Fruit fly (Drosophila melanogaster) whole organism, embryonic: ENCODE results near the gene pnt.
A peak's percentile ranks its signal among the peaks of the same experiment; 100 is the strongest.

Experiments
- CG10267 ChIP-seq: fragments of 200-800 bp; sonication (Bioruptor generic); optimal IDR thresholded peaks from 2 replicates; lab custom pipeline; 2018; ENCODE audit warnings: missing biosample characterization, mild to moderate bottlenecking, missing genetic modification characterization, moderate library complexity
- CG10979 ChIP-seq: fragments of 200-800 bp; sonication (Bioruptor generic); optimal IDR thresholded peaks from 2 replicates; lab custom pipeline; 2018; ENCODE audit warnings: missing biosample characterization, mild to moderate bottlenecking, missing genetic modification characterization, moderate library complexity
- CG11247 ChIP-seq: fragments of 200-800 bp; sonication (Bioruptor generic); IDR thresholded peaks from 2 replicates; pipeline ENCODE4 v1.3.6; 2022; ENCODE audit warnings: missing biosample characterization, missing genetic modification characterization
- CG12155 ChIP-seq: fragments of 200-800 bp; sonication (Bioruptor generic); optimal IDR thresholded peaks from 3 replicates; lab custom pipeline; 2016; ENCODE audit warnings: missing biosample characterization, missing genetic modification characterization
- CG14710 ChIP-seq: fragments of 200-800 bp; sonication (Bioruptor generic); optimal IDR thresholded peaks from 3 replicates; lab custom pipeline; 2019; ENCODE audit warnings: missing biosample characterization, mild to moderate bottlenecking, missing genetic modification characterization, moderate library complexity
- CG15073 ChIP-seq: fragments of 200-800 bp; sonication (Bioruptor generic); optimal IDR thresholded peaks from 2 replicates; lab custom pipeline; 2016; ENCODE audit warnings: missing biosample characterization, missing genetic modification characterization
- CG1529 ChIP-seq: fragments of 200-800 bp; sonication (Bioruptor generic); optimal IDR thresholded peaks from 3 replicates; lab custom pipeline; 2018; ENCODE audit warnings: missing biosample characterization, missing genetic modification characterization
- CG15479 ChIP-seq: fragments of 200-800 bp; sonication (Bioruptor generic); optimal IDR thresholded peaks from 3 replicates; lab custom pipeline; 2019; ENCODE audit warnings: missing biosample characterization, mild to moderate bottlenecking, missing genetic modification characterization, moderate library complexity
- CG1602 ChIP-seq: fragments of 200-800 bp; sonication (Bioruptor generic); optimal IDR thresholded peaks from 3 replicates; lab custom pipeline; 2016; ENCODE audit warnings: missing biosample characterization, missing genetic modification characterization
- CG17359 ChIP-seq: fragments of 200-800 bp; sonication (Bioruptor generic); optimal IDR thresholded peaks from 3 replicates; lab custom pipeline; 2018; ENCODE audit warnings: missing biosample characterization, mild to moderate bottlenecking, missing genetic modification characterization, moderate library complexity
- CG3065 ChIP-seq: fragments of 200-800 bp; sonication (Bioruptor generic); optimal IDR thresholded peaks from 2 replicates; lab custom pipeline; 2016; ENCODE audit warnings: missing biosample characterization, missing genetic modification characterization
- CG33213 ChIP-seq: fragments of 200-800 bp; sonication (Bioruptor generic); optimal IDR thresholded peaks from 3 replicates; lab custom pipeline; 2016; ENCODE audit warnings: missing biosample characterization, missing genetic modification characterization
- CG3407 ChIP-seq: fragments of 200-800 bp; sonication (Bioruptor generic); optimal IDR thresholded peaks from 2 replicates; lab custom pipeline; 2018; ENCODE audit warnings: missing biosample characterization, mild to moderate bottlenecking, missing genetic modification characterization
- CG3838 ChIP-seq: fragments of 200-800 bp; sonication (Bioruptor generic); optimal IDR thresholded peaks from 3 replicates; lab custom pipeline; 2016; ENCODE audit warnings: missing biosample characterization, missing genetic modification characterization
- CG3847 ChIP-seq: fragments of 200-800 bp; sonication (Bioruptor generic); IDR thresholded peaks from 2 replicates; pipeline ENCODE4 v1.3.6; 2022; ENCODE audit warnings: missing biosample characterization, missing genetic modification characterization
- CG43689 ChIP-seq: fragments of 200-800 bp; sonication (Bioruptor generic); IDR thresholded peaks from 2 replicates; pipeline ENCODE4 v1.3.6; 2022; ENCODE audit warnings: missing biosample characterization, missing genetic modification characterization
- CG5245 ChIP-seq: fragments of 200-800 bp; sonication (Bioruptor generic); optimal IDR thresholded peaks from 3 replicates; lab custom pipeline; 2016; ENCODE audit warnings: missing biosample characterization, missing genetic modification characterization
- CG6683 ChIP-seq: fragments of 200-800 bp; sonication (Bioruptor generic); optimal IDR thresholded peaks from 2 replicates; lab custom pipeline; 2017; ENCODE audit warnings: missing biosample characterization, mild to moderate bottlenecking, missing genetic modification characterization, missing genetic modification reagents
- CG6765 ChIP-seq: fragments of 200-800 bp; sonication (Bioruptor generic); optimal IDR thresholded peaks from 3 replicates; lab custom pipeline; 2017; ENCODE audit warnings: missing biosample characterization, mild to moderate bottlenecking, missing genetic modification characterization
- CG8089 ChIP-seq: fragments of 200-800 bp; sonication (Bioruptor generic); optimal IDR thresholded peaks from 3 replicates; lab custom pipeline; 2016; ENCODE audit warnings: missing biosample characterization, missing genetic modification characterization
- CHES-1-like ChIP-seq: fragments of 200-800 bp; sonication (Bioruptor generic); optimal IDR thresholded peaks from 2 replicates; lab custom pipeline; 2016; ENCODE audit warnings: missing biosample characterization, missing genetic modification characterization
- CTCF ChIP-seq: fragments of 200-800 bp; sonication (Bioruptor generic); optimal IDR thresholded peaks from 2 replicates; lab custom pipeline; 2017; ENCODE audit warnings: missing biosample characterization, mild to moderate bottlenecking, missing genetic modification characterization, moderate library complexity
- Dad ChIP-seq: fragments of 200-800 bp; sonication (Bioruptor generic); optimal IDR thresholded peaks from 3 replicates; lab custom pipeline; 2016; ENCODE audit warnings: missing biosample characterization, missing genetic modification characterization
- Dbx ChIP-seq: fragments of 200-800 bp; sonication (Bioruptor generic); IDR thresholded peaks from 3 replicates; pipeline ENCODE4 v1.3.6; 2022; ENCODE audit warnings: missing biosample characterization, missing genetic modification characterization
- Deaf1 ChIP-seq: fragments of 200-800 bp; optimal IDR thresholded peaks from 3 replicates; lab custom pipeline; 2019; ENCODE audit warnings: missing biosample characterization, mild to moderate bottlenecking, missing genetic modification characterization, moderate library complexity
- E2f2 ChIP-seq: fragments of 200-800 bp; sonication (Bioruptor generic); IDR thresholded peaks from 2 replicates; pipeline ENCODE4 v1.3.6; 2022; ENCODE audit warnings: missing biosample characterization, missing genetic modification characterization
- ERR ChIP-seq: fragments of 200-800 bp; sonication (Bioruptor generic); optimal IDR thresholded peaks from 2 replicates; lab custom pipeline; 2016; ENCODE audit warnings: missing biosample characterization, missing genetic modification characterization
- Elba2 ChIP-seq: fragments of 200-800 bp; sonication (Bioruptor generic); optimal IDR thresholded peaks from 3 replicates; lab custom pipeline; 2016; ENCODE audit warnings: missing biosample characterization, missing genetic modification characterization
- Ets97D ChIP-seq: fragments of 200-800 bp; sonication (Bioruptor generic); optimal IDR thresholded peaks from 3 replicates; lab custom pipeline; 2016; ENCODE audit warnings: missing biosample characterization, missing genetic modification characterization
- Hand ChIP-seq: fragments of 200-800 bp; sonication (Bioruptor generic); optimal IDR thresholded peaks from 2 replicates; lab custom pipeline; 2017; ENCODE audit warnings: mild to moderate bottlenecking, missing biosample characterization, missing genetic modification reagents, missing genetic modification characterization
- Med ChIP-seq: fragments of 200-800 bp; sonication (Bioruptor generic); peaks from one replicate; lab custom pipeline; 2016; ENCODE audit warnings: missing biosample characterization, missing genetic modification characterization, mild to moderate bottlenecking, inconsistent platforms, moderate library complexity
- Meics ChIP-seq: fragments of 200-800 bp; sonication (Bioruptor generic); optimal IDR thresholded peaks from 2 replicates; lab custom pipeline; 2017; ENCODE audit warnings: missing biosample characterization, mild to moderate bottlenecking, missing genetic modification characterization
- Opbp ChIP-seq: fragments of 200-800 bp; sonication (Bioruptor generic); IDR thresholded peaks from 3 replicates; pipeline ENCODE4 v1.3.6; 2022; ENCODE audit warnings: missing biosample characterization, missing genetic modification characterization; ENCODE audit not compliant: partially characterized antibody
- Sin3A ChIP-seq: fragments of >200 bp; optimal IDR thresholded peaks from 2 replicates; lab custom pipeline; 2018
- Sry-β ChIP-seq: fragments of 200-800 bp; sonication (Bioruptor generic); optimal IDR thresholded peaks from 2 replicates; lab custom pipeline; 2018; ENCODE audit warnings: missing biosample characterization, mild to moderate bottlenecking, missing genetic modification characterization, moderate library complexity
- TFAM ChIP-seq: fragments of 200-800 bp; sonication (Bioruptor generic); optimal IDR thresholded peaks from 2 replicates; lab custom pipeline; 2017; ENCODE audit warnings: missing biosample characterization, missing genetic modification characterization, inconsistent platforms
- cas ChIP-seq: fragments of 200-800 bp; sonication (Bioruptor generic); IDR thresholded peaks from 2 replicates; pipeline ENCODE4 v1.3.6; 2022; ENCODE audit warnings: missing biosample characterization, missing genetic modification characterization
- cwo ChIP-seq: fragments of 200-800 bp; sonication (Bioruptor generic); optimal IDR thresholded peaks from 3 replicates; lab custom pipeline; 2017; ENCODE audit warnings: missing biosample characterization, missing genetic modification characterization, mild to moderate bottlenecking, moderate library complexity, missing genetic modification reagents
- emc ChIP-seq: fragments of 200-800 bp; sonication (Bioruptor generic); optimal IDR thresholded peaks from 2 replicates; lab custom pipeline; 2016; ENCODE audit warnings: missing biosample characterization, missing genetic modification characterization
- esg ChIP-seq: fragments of 200-800 bp; sonication (Bioruptor generic); conservative IDR thresholded peaks from 2 replicates; pipeline ENCODE4 v1.3.6; 2022; ENCODE audit warnings: missing biosample characterization, missing genetic modification characterization
- fu2 ChIP-seq: fragments of 200-800 bp; sonication (Bioruptor generic); optimal IDR thresholded peaks from 2 replicates; lab custom pipeline; 2016; ENCODE audit warnings: missing biosample characterization, missing genetic modification characterization
- lilli ChIP-seq: fragments of 200-800 bp; sonication (Bioruptor generic); optimal IDR thresholded peaks from 3 replicates; lab custom pipeline; 2016; ENCODE audit warnings: missing biosample characterization, missing genetic modification characterization
- mirr ChIP-seq: fragments of 200-800 bp; sonication (Bioruptor generic); optimal IDR thresholded peaks from 3 replicates; lab custom pipeline; 2018; ENCODE audit warnings: missing biosample characterization, mild to moderate bottlenecking, missing genetic modification characterization
- phol ChIP-seq: fragments of 200-800 bp; sonication (Bioruptor generic); optimal IDR thresholded peaks from 3 replicates; lab custom pipeline; 2018; ENCODE audit warnings: missing biosample characterization, mild to moderate bottlenecking, missing genetic modification characterization, moderate library complexity
- pros ChIP-seq: fragments of 200-800 bp; sonication (Bioruptor generic); optimal IDR thresholded peaks from 3 replicates; lab custom pipeline; 2019; ENCODE audit warnings: missing biosample characterization, mild to moderate bottlenecking, missing genetic modification characterization, moderate library complexity
- rib ChIP-seq: fragments of 200-800 bp; sonication (Bioruptor generic); IDR thresholded peaks from 2 replicates; pipeline ENCODE4 v1.3.6; 2022; ENCODE audit warnings: missing biosample characterization, missing genetic modification characterization
- salm ChIP-seq: fragments of 200-800 bp; sonication (Bioruptor generic); optimal IDR thresholded peaks from 2 replicates; lab custom pipeline; 2018; ENCODE audit warnings: missing biosample characterization, mild to moderate bottlenecking, missing genetic modification characterization
- tll ChIP-seq, 2 experiments: fragments of 200-800 bp in 1 of 2; fragments of >200 bp in 1 of 2; sonication (Bioruptor generic) in 1 of 2; optimal IDR thresholded peaks; 2 replicates each; lab custom pipeline; 2017 to 2019; ENCODE audit warnings: missing biosample characterization in 2 of 2, missing genetic modification characterization in 2 of 2, mild to moderate bottlenecking in 1 of 2, moderate library complexity in 1 of 2
- twi ChIP-seq: fragments of 200-800 bp; optimal IDR thresholded peaks from 2 replicates; lab custom pipeline; 2019; ENCODE audit warnings: missing biosample characterization, mild to moderate bottlenecking, missing genetic modification characterization, moderate library complexity
- yki ChIP-seq: fragments of >200 bp; optimal IDR thresholded peaks from 3 replicates; lab custom pipeline; 2018

The pnt gene

DNA sequence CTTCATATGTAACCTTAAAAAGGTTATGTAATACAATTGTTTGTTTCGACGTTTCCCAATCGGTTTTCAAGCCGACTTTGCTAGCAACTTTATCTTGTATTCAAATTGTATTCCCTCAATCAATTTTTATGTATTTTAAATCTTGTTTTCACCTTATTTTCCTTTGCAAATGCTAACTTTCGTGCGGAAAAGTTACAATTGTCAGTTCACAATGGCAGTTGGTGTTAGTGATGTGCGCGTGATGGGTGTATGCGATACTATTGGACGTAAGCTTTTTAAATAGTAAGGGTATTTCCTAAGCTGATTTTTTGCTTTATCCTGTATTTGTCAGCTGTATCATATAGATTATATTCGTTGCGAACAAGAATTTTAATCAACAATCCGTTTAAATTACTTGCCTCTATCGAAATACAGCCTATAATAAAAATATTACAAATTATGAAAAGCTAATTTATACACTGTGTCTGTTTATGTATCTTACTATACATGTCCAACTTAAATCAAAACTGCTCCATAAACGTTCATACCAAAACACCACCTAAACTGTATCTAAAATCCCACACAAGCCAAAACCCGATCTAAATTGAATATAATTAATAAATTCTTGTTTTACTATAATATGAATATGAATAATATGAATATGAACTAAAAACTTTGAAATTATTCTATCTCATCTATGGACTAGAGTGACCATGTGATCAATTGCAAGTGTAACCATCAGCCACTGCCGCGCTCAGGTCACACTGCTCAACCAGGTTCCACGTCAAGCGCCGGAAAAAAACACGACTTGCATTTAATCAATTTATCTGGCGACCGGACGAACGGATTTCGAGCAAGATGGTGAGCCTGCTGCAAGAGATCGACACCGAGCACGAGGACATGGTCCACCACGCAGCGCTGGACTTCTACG, 10.1 kb upstream of the pnt start, which contains the start of the genes ATPsynCF6 and Sec13 (continued):
- TF ChIP-seq cwo (peak; percentile 33), salm (tag; lab: Kevin White, UChicago) (no peak), CG1602 (GFP tag; lab: Kevin White, UChicago) (peak; percentile 4), CG15479 (no peak), Sin3A (lab: Kevin White, UChicago) (peak; percentile 16), CG3838 (GFP tag; lab: Kevin White, UChicago) (no peak), emc (GFP tag; lab: Kevin White, UChicago) (no peak), CTCF (GFP tag; lab: Kevin White, UChicago) (peak; percentile 8), tll (GFP tag; optimal IDR thresholded peaks at IDR 0.05; lab: Kevin White, UChicago) (no peak), phol (tag; lab: Kevin White, UChicago) (peak; percentile 78), CHES-1-like (no peak), lilli (GFP tag; lab: Kevin White, UChicago) (peak; percentile 59), CG6683 (GFP tag; lab: Kevin White, UChicago) (no peak), CG43689 (GFP tag; lab: Robert Waterston, UW) (0 out of 2 replicates have a peak, but pooled peaks have one; percentile 15), yki (lab: Kevin White, UChicago) (no peak), rib (GFP tag; lab: Robert Waterston, UW) (peak; percentile 29; the same call in 1 of the 2 replicates), CG12155 (peak; percentile 20), CG1529 (GFP tag; lab: Kevin White, UChicago) (no peak), Ets97D (GFP tag; lab: Kevin White, UChicago) (peak; percentile 27), pros (GFP tag; lab: Kevin White, UChicago) (no peak), cas (no peak), CG15073 (GFP tag; lab: Kevin White, UChicago) (no peak), fu2 (GFP tag; lab: Kevin White, UChicago) (no peak), Opbp (GFP tag; lab: Robert Waterston, UW) (peak; percentile 95), CG5245 (no peak), Med (GFP tag; lab: Kevin White, UChicago) (peak; percentile 92), CG33213 (GFP tag; lab: Kevin White, UChicago) (peak; percentile 20), CG11247 (GFP tag; lab: Robert Waterston, UW) (peak; percentile 65), Deaf1 (tag; lab: Kevin White, UChicago) (peak; percentile 3), Dad (GFP tag; lab: Kevin White, UChicago) (no peak), CG3847 (GFP tag; lab: Robert Waterston, UW) (peak; percentile 34; the same call in 1 of the 2 replicates), Elba2 (GFP tag; lab: Kevin White, UChicago) (no peak), CG10979 (tag; lab: Kevin White, UChicago) (peak; percentile 46), Hand (GFP tag; lab: Kevin White, UChicago) (no peak), esg (GFP tag; lab: Robert Waterston, UW) (peak; percentile 62; the same call in 1 of the 2 replicates), E2f2 (GFP tag; lab: Robert Waterston, UW) (no peak), Dbx (GFP tag; lab: Robert Waterston, UW) (peak; percentile 69), mirr (GFP tag; lab: Kevin White, UChicago) (peak; percentile 1), CG17359 (tag; lab: Kevin White, UChicago) (peak; percentile 59), CG3065 (GFP tag; lab: Kevin White, UChicago) (no peak), Meics (GFP tag; lab: Kevin White, UChicago) (peak; percentile 63), CG6765 (no peak), CG14710 (tag; lab: Kevin White, UChicago) (peak; percentile 76), ERR (GFP tag; lab: Kevin White, UChicago) (no peak), TFAM (no peak), CG8089 (GFP tag; lab: Kevin White, UChicago) (no peak), CG10267 (tag; lab: Kevin White, UChicago) (peak; percentile 56), twi (tag; lab: Kevin White, UChicago) (peak; percentile 28), CG3407 (GFP tag; lab: Kevin White, UChicago) (no peak), Sry-β (GFP tag; lab: Kevin White, UChicago) (peak; percentile 21)
